Worm (Caenorhabditis elegans) whole organism, L3 larva: ENCODE results near the gene Y116A8C.20.
"Not testable (repeated sequence)": the region's sequence is repeated elsewhere in the genome, so short reads cannot be mapped to it uniquely, and the experiment has no call there.

Experiments used
- aly-2 ChIP-seq: fragments of 150-350 bp; optimal IDR thresholded peaks from 2 replicates; lab custom pipeline; 2014; ENCODE audit warnings: missing biosample characterization, missing genetic modification characterization
- ama-1 ChIP-seq: fragments of 150-350 bp; optimal IDR thresholded peaks from 2 replicates; lab custom pipeline; 2018
- ceh-16 ChIP-seq: sonication (generic microtip); optimal IDR thresholded peaks from 2 replicates; lab custom pipeline; 2017; ENCODE audit warnings: missing biosample characterization, missing genetic modification characterization
- ceh-28 ChIP-seq: fragments of 150-350 bp; optimal IDR thresholded peaks from 2 replicates; lab custom pipeline; 2014; ENCODE audit warnings: missing biosample characterization, missing genetic modification reagents, missing genetic modification characterization
- ceh-82 ChIP-seq: fragments of 150-350 bp; optimal IDR thresholded peaks from 2 replicates; lab custom pipeline; 2014; ENCODE audit warnings: missing biosample characterization, missing genetic modification characterization
- daf-12 ChIP-seq: fragments of 150-350 bp; optimal IDR thresholded peaks from 2 replicates; lab custom pipeline; 2014; ENCODE audit warnings: missing biosample characterization, missing genetic modification reagents, missing genetic modification characterization
- elt-2 ChIP-seq: sonication (generic microtip); optimal IDR thresholded peaks from 2 replicates; lab custom pipeline; 2016; ENCODE audit warnings: missing genetic modification reagents, mild to moderate bottlenecking, missing genetic modification characterization, missing compliant biosample characterization
- elt-3 ChIP-seq, 3 experiments: fragments of 150-350 bp in 1 of 3; sonication (generic microtip) in 2 of 3; optimal IDR thresholded peaks; 2 replicates in 2 of 3; 4 replicates in 1 of 3; lab custom pipeline; 2014 to 2017; ENCODE audit warnings: missing biosample characterization in 3 of 3, missing genetic modification characterization in 3 of 3
- eor-1 ChIP-seq, 2 experiments: fragments of 150-350 bp; optimal IDR thresholded peaks; 2 replicates each; lab custom pipeline; 2014 to 2018; ENCODE audit warnings: missing biosample characterization in 2 of 2, missing genetic modification characterization in 2 of 2
- fkh-10 ChIP-seq: sonication (generic microtip); optimal IDR thresholded peaks from 2 replicates; lab custom pipeline; 2017; ENCODE audit warnings: missing biosample characterization, missing genetic modification reagents, missing genetic modification characterization
- fkh-2 ChIP-seq: fragments of 150-350 bp; optimal IDR thresholded peaks from 2 replicates; lab custom pipeline; 2014; ENCODE audit warnings: missing biosample characterization, missing genetic modification reagents, missing genetic modification characterization
- fos-1 ChIP-seq: fragments of 150-350 bp; optimal IDR thresholded peaks from 2 replicates; lab custom pipeline; 2014; ENCODE audit warnings: missing biosample characterization, missing genetic modification characterization
- hmg-11 ChIP-seq: sonication (generic microtip); optimal IDR thresholded peaks from 2 replicates; lab custom pipeline; 2016; ENCODE audit warnings: missing genetic modification characterization, missing compliant biosample characterization
- jun-1 ChIP-seq: fragments of 150-350 bp; optimal IDR thresholded peaks from 2 replicates; lab custom pipeline; 2014; ENCODE audit warnings: missing biosample characterization, missing genetic modification reagents, missing genetic modification characterization
- lin-15B ChIP-seq: fragments of 150-350 bp; optimal IDR thresholded peaks from 2 replicates; lab custom pipeline; 2014; ENCODE audit warnings: missing biosample characterization, missing genetic modification characterization
- lin-39 ChIP-seq: fragments of 150-350 bp; optimal IDR thresholded peaks from 2 replicates; lab custom pipeline; 2018; ENCODE audit warnings: missing biosample characterization, missing genetic modification reagents, missing genetic modification characterization
- lsy-12 ChIP-seq: sonication (generic microtip); optimal IDR thresholded peaks from 2 replicates; lab custom pipeline; 2016; ENCODE audit warnings: mild to moderate bottlenecking, missing genetic modification characterization, missing compliant biosample characterization
- mdl-1 ChIP-seq: fragments of 150-350 bp; optimal IDR thresholded peaks from 2 replicates; lab custom pipeline; 2014; ENCODE audit warnings: missing biosample characterization, missing genetic modification characterization
- mml-1 ChIP-seq: fragments of 150-350 bp; sonication (generic microtip); optimal IDR thresholded peaks from 3 replicates; lab custom pipeline; 2014; ENCODE audit warnings: missing biosample characterization, missing genetic modification characterization
- nfya-1 ChIP-seq: sonication (generic microtip); optimal IDR thresholded peaks from 2 replicates; lab custom pipeline; 2017; ENCODE audit warnings: missing genetic modification characterization, mild to moderate bottlenecking, missing compliant biosample characterization, antibody characterized with exemption, moderate library complexity; ENCODE audit not compliant: insufficient read depth
- nhr-11 ChIP-seq: fragments of 150-350 bp; optimal IDR thresholded peaks from 2 replicates; lab custom pipeline; 2014; ENCODE audit warnings: missing biosample characterization, missing genetic modification characterization
- nhr-12 ChIP-seq: fragments of 150-350 bp; optimal IDR thresholded peaks from 2 replicates; lab custom pipeline; 2014; ENCODE audit warnings: missing biosample characterization, missing genetic modification characterization
- nhr-237 ChIP-seq: fragments of 150-350 bp; optimal IDR thresholded peaks from 2 replicates; lab custom pipeline; 2014; ENCODE audit warnings: missing biosample characterization, missing genetic modification characterization
- nhr-43 ChIP-seq: sonication (generic microtip); optimal IDR thresholded peaks from 2 replicates; lab custom pipeline; 2016; ENCODE audit warnings: mild to moderate bottlenecking, missing genetic modification characterization, missing compliant biosample characterization; ENCODE audit not compliant: poor library complexity, severe bottlenecking
- nhr-67 ChIP-seq: fragments of 150-350 bp; optimal IDR thresholded peaks from 2 replicates; lab custom pipeline; 2014; ENCODE audit warnings: missing biosample characterization, missing genetic modification characterization
- nhr-76 ChIP-seq: fragments of 150-350 bp; sonication (generic microtip); optimal IDR thresholded peaks from 5 replicates; lab custom pipeline; 2014; ENCODE audit warnings: missing biosample characterization, missing genetic modification characterization
- nhr-77 ChIP-seq: fragments of 150-350 bp; optimal IDR thresholded peaks from 2 replicates; lab custom pipeline; 2014; ENCODE audit warnings: missing biosample characterization, missing genetic modification characterization
- pqm-1 ChIP-seq: fragments of 150-350 bp; optimal IDR thresholded peaks from 2 replicates; lab custom pipeline; 2017; ENCODE audit warnings: missing biosample characterization, missing genetic modification characterization, inconsistent platforms
- sea-2 ChIP-seq: fragments of 150-350 bp; sonication (generic microtip); optimal IDR thresholded peaks from 4 replicates; lab custom pipeline; 2014; ENCODE audit warnings: missing biosample characterization, missing genetic modification reagents, missing genetic modification characterization
- snpc-4 ChIP-seq: fragments of 150-350 bp; optimal IDR thresholded peaks from 2 replicates; lab custom pipeline; 2014; ENCODE audit warnings: missing biosample characterization, missing genetic modification characterization
- tbx-2 ChIP-seq: sonication (generic microtip); optimal IDR thresholded peaks from 2 replicates; lab custom pipeline; 2016; ENCODE audit warnings: mild to moderate bottlenecking, missing genetic modification characterization, missing compliant biosample characterization
- unc-62 ChIP-seq: fragments of 150-350 bp; sonication (generic microtip); optimal IDR thresholded peaks from 4 replicates; lab custom pipeline; 2014; ENCODE audit warnings: missing biosample characterization, missing genetic modification reagents, missing genetic modification characterization
- ztf-11 ChIP-seq: fragments of 150-350 bp; optimal IDR thresholded peaks from 2 replicates; lab custom pipeline; 2014; ENCODE audit warnings: missing biosample characterization, missing genetic modification characterization

Gene Y116A8C.20

ce11 chrIV:17053261-17053660, 12.5 kb downstream of the Y116A8C.20 start, which contains the start of gene Y116A8C.23:
TSS of gene Y116A8C.23 (plus strand) at chrIV:17053561.
- no peak for TF ChIP-seq fkh-10 (GFP tag; lab: Kevin White, UChicago)
- no peak for TF ChIP-seq sea-2 (GFP tag; lab: Kevin White, UChicago)
- TF ChIP-seq nhr-67 (tag; lab: Kevin White, UChicago) = no peak
- TF ChIP-seq mml-1 (tag; lab: Kevin White, UChicago) = no peak
- no peak for TF ChIP-seq unc-62 (GFP tag; lab: Kevin White, UChicago)
- no peak for TF ChIP-seq elt-2 (tag; lab: Kevin White, UChicago)
- TF ChIP-seq nhr-43 (tag; lab: Kevin White, UChicago) = no peak
- no peak for TF ChIP-seq nfya-1 (tag; lab: Kevin White, UChicago)
- no peak for TF ChIP-seq hmg-11 (tag; lab: Kevin White, UChicago)
- no peak for TF ChIP-seq nhr-237
- no peak for TF ChIP-seq snpc-4 (tag; lab: Kevin White, UChicago)
- TF ChIP-seq ceh-28 (tag; lab: Kevin White, UChicago) = no peak
- TF ChIP-seq daf-12 (tag; lab: Kevin White, UChicago) = no peak
- TF ChIP-seq nhr-76 (tag; lab: Kevin White, UChicago) = no peak
- TF ChIP-seq nhr-11 (tag; lab: Kevin White, UChicago) = no peak
- no peak for TF ChIP-seq lsy-12
- TF ChIP-seq pqm-1 (tag; lab: Kevin White, UChicago) = no peak

ce11 chrIV:17058036-17058435, 17.3 kb downstream of the Y116A8C.20 start, which contains the start of gene Y116A8C.44:
TSS of gene Y116A8C.44 (minus strand) at chrIV:17058136.
- no peak for TF ChIP-seq snpc-4 (tag; lab: Kevin White, UChicago)
- no peak for TF ChIP-seq nhr-12 (tag; lab: Kevin White, UChicago)
- TF ChIP-seq elt-2 (tag; lab: Kevin White, UChicago) = no peak
- TF ChIP-seq tbx-2 (tag; lab: Kevin White, UChicago) = no peak
- no peak for TF ChIP-seq nhr-43 (tag; lab: Kevin White, UChicago)
- TF ChIP-seq aly-2 = no peak
- no peak for TF ChIP-seq eor-1 (tag; optimal IDR thresholded peaks at IDR 0.05; lab: Kevin White, UChicago)
- no peak for TF ChIP-seq mdl-1 (tag; lab: Kevin White, UChicago)
- no peak for TF ChIP-seq elt-3 (tag; optimal IDR thresholded peaks at IDR 0.05; lab: Kevin White, UChicago)
- TF ChIP-seq ceh-82 (tag; lab: Kevin White, UChicago) = no peak
- TF ChIP-seq nhr-77 (tag; lab: Kevin White, UChicago) = no peak
- no peak for TF ChIP-seq ceh-28 (tag; lab: Kevin White, UChicago)
- no peak for TF ChIP-seq jun-1
- TF ChIP-seq lin-15B = no peak
- TF ChIP-seq ama-1 = no peak
- no peak for TF ChIP-seq ztf-11 (tag; lab: Kevin White, UChicago)
- TF ChIP-seq daf-12 (tag; lab: Kevin White, UChicago) = no peak
- TF ChIP-seq fos-1 (tag; lab: Kevin White, UChicago) = no peak
- TF ChIP-seq fkh-2 (tag; lab: Kevin White, UChicago) = no peak

- not testable (repeated sequence) for TF ChIP-seq mml-1, lin-39, daf-12 (tag; lab: Kevin White, UChicago)
These were observed 23.0 kb downstream of the Y116A8C.20 start, which contains the start of gene Y116A8C.467 for ce11 chrIV:17063700-17064099. TSS of gene Y116A8C.467 (minus strand) at chrIV:17063800.

ce11 chrIV:17064937-17065336, 24.2 kb downstream of the Y116A8C.20 start, which contains the start of gene Y116A8C.465:
TSS of gene Y116A8C.465 (plus strand) at chrIV:17065237.
- TF ChIP-seq pqm-1, nhr-43, nhr-11 (tag; lab: Kevin White, UChicago): not testable (repeated sequence)

- TF ChIP-seq jun-1; tbx-2 (tag; lab: Kevin White, UChicago); ceh-16 (tag; lab: Kevin White, UChicago): not testable (repeated sequence)
These were observed 30.1 kb downstream of the Y116A8C.20 start, which contains the start of gene Y116A8C.24 for ce11 chrIV:17070791-17071190. TSS of gene Y116A8C.24 (minus strand) at chrIV:17070891.
